Worm (Caenorhabditis elegans) whole organism, L2 larva: Measurements from ENCODE around the gene srsx-14.
A peak's percentile ranks its signal among the peaks of the same experiment; 100 is the strongest.

Source experiments
- C34F6.9 ChIP-seq: fragments of 150-350 bp; optimal IDR thresholded peaks from 2 replicates; lab custom pipeline; 2014; ENCODE audit warnings: missing biosample characterization, missing genetic modification characterization
- F13H6.1 ChIP-seq: sonication (generic microtip); optimal IDR thresholded peaks from 2 replicates; lab custom pipeline; 2016; ENCODE audit warnings: missing genetic modification characterization, missing compliant biosample characterization
- R02D3.7 ChIP-seq: fragments of 150-350 bp; optimal IDR thresholded peaks from 2 replicates; lab custom pipeline; 2014; ENCODE audit warnings: missing biosample characterization, missing genetic modification characterization
- Y55F3AM.14 ChIP-seq: fragments of 200-800 bp; sonication (Bioruptor generic); optimal IDR thresholded peaks from 2 replicates; lab custom pipeline; 2018; ENCODE audit warnings: mild to moderate bottlenecking, missing genetic modification characterization, missing compliant biosample characterization
- ZK546.5 ChIP-seq: sonication (generic microtip); optimal IDR thresholded peaks from 2 replicates; lab custom pipeline; 2017; ENCODE audit warnings: missing biosample characterization, missing genetic modification characterization
- alr-1 ChIP-seq: fragments of 150-350 bp; optimal IDR thresholded peaks from 2 replicates; lab custom pipeline; 2014; ENCODE audit warnings: missing biosample characterization, missing genetic modification characterization
- aly-2 ChIP-seq: fragments of 150-350 bp; optimal IDR thresholded peaks from 2 replicates; lab custom pipeline; 2014; ENCODE audit warnings: missing biosample characterization, missing genetic modification characterization
- ama-1 ChIP-seq: fragments of 150-350 bp; optimal IDR thresholded peaks from 2 replicates; lab custom pipeline; 2018; ENCODE audit warnings: inconsistent platforms
- ceh-16 ChIP-seq: fragments of 150-350 bp; optimal IDR thresholded peaks from 2 replicates; lab custom pipeline; 2014; ENCODE audit warnings: missing biosample characterization, missing genetic modification characterization
- ceh-82 ChIP-seq: fragments of 150-350 bp; optimal IDR thresholded peaks from 2 replicates; lab custom pipeline; 2014; ENCODE audit warnings: missing biosample characterization, missing genetic modification characterization
- dmd-4 ChIP-seq: sonication (generic microtip); optimal IDR thresholded peaks from 2 replicates; lab custom pipeline; 2017; ENCODE audit warnings: missing biosample characterization, missing genetic modification characterization
- egl-27 ChIP-seq: sonication (generic microtip); optimal IDR thresholded peaks from 3 replicates; lab custom pipeline; 2017; ENCODE audit warnings: missing biosample characterization, missing genetic modification reagents, missing genetic modification characterization
- elt-1 ChIP-seq: fragments of 150-350 bp; optimal IDR thresholded peaks from 2 replicates; lab custom pipeline; 2014; ENCODE audit warnings: missing biosample characterization, missing genetic modification characterization
- elt-3 ChIP-seq: sonication (generic microtip); optimal IDR thresholded peaks from 2 replicates; lab custom pipeline; 2017; ENCODE audit warnings: missing biosample characterization, missing genetic modification characterization
- fos-1 ChIP-seq: fragments of 150-350 bp; optimal IDR thresholded peaks from 2 replicates; lab custom pipeline; 2014; ENCODE audit warnings: missing biosample characterization, missing genetic modification characterization
- gmeb-1 ChIP-seq: fragments of 150-350 bp; optimal IDR thresholded peaks from 2 replicates; lab custom pipeline; 2014; ENCODE audit warnings: missing biosample characterization, missing genetic modification characterization
- lin-11 ChIP-seq: fragments of 150-350 bp; sonication (generic microtip); optimal IDR thresholded peaks from 2 replicates; lab custom pipeline; 2014; ENCODE audit warnings: missing biosample characterization, missing genetic modification characterization, inconsistent platforms, mixed read lengths
- lin-13 ChIP-seq: fragments of 150-350 bp; optimal IDR thresholded peaks from 2 replicates; lab custom pipeline; 2014; ENCODE audit warnings: missing biosample characterization, missing genetic modification reagents, missing genetic modification characterization
- lin-39 ChIP-seq: fragments of 150-350 bp; optimal IDR thresholded peaks from 2 replicates; lab custom pipeline; 2014; ENCODE audit warnings: missing biosample characterization, missing genetic modification reagents, missing genetic modification characterization
- lsy-2 ChIP-seq, 2 experiments: fragments of 150-350 bp in 1 of 2; sonication (generic microtip) in 1 of 2; optimal IDR thresholded peaks; 2 replicates each; lab custom pipeline; 2014 to 2017; ENCODE audit warnings: missing biosample characterization in 2 of 2, missing genetic modification characterization in 2 of 2
- mab-5 ChIP-seq: fragments of 150-350 bp; optimal IDR thresholded peaks from 2 replicates; lab custom pipeline; 2014; ENCODE audit warnings: missing biosample characterization, missing genetic modification characterization
- mbf-1 ChIP-seq: sonication (generic microtip); optimal IDR thresholded peaks from 2 replicates; lab custom pipeline; 2017; ENCODE audit warnings: missing biosample characterization, missing genetic modification characterization
- mdl-1 ChIP-seq, 2 experiments: fragments of 150-350 bp in 1 of 2; sonication (generic microtip) in 1 of 2; optimal IDR thresholded peaks; 2 replicates each; lab custom pipeline; 2017; ENCODE audit warnings: missing biosample characterization in 2 of 2, missing genetic modification characterization in 2 of 2
- nhr-10 ChIP-seq: sonication (generic microtip); optimal IDR thresholded peaks from 2 replicates; lab custom pipeline; 2017; ENCODE audit warnings: missing biosample characterization, missing genetic modification characterization
- nhr-12 ChIP-seq: fragments of 150-350 bp; optimal IDR thresholded peaks from 2 replicates; lab custom pipeline; 2014; ENCODE audit warnings: missing biosample characterization, missing genetic modification characterization
- nhr-21 ChIP-seq: fragments of 150-350 bp; optimal IDR thresholded peaks from 2 replicates; lab custom pipeline; 2014; ENCODE audit warnings: missing biosample characterization, missing genetic modification characterization
- nhr-23 ChIP-seq: fragments of 150-350 bp; optimal IDR thresholded peaks from 2 replicates; lab custom pipeline; 2014; ENCODE audit warnings: missing biosample characterization, missing genetic modification reagents, missing genetic modification characterization
- nhr-237 ChIP-seq: fragments of 150-350 bp; optimal IDR thresholded peaks from 2 replicates; lab custom pipeline; 2014; ENCODE audit warnings: missing biosample characterization, missing genetic modification characterization
- nhr-25 ChIP-seq: fragments of 150-350 bp; sonication (generic microtip); optimal IDR thresholded peaks from 3 replicates; lab custom pipeline; 2014; ENCODE audit warnings: missing biosample characterization, missing genetic modification characterization
- nhr-6 ChIP-seq: fragments of 150-350 bp; optimal IDR thresholded peaks from 2 replicates; lab custom pipeline; 2014; ENCODE audit warnings: missing biosample characterization, missing genetic modification characterization
- nhr-77 ChIP-seq: fragments of 150-350 bp; optimal IDR thresholded peaks from 2 replicates; lab custom pipeline; 2014; ENCODE audit warnings: missing biosample characterization, missing genetic modification characterization
- peb-1 ChIP-seq: fragments of 150-350 bp; optimal IDR thresholded peaks from 2 replicates; lab custom pipeline; 2014; ENCODE audit warnings: missing biosample characterization, missing genetic modification characterization
- sem-4 ChIP-seq: fragments of 150-350 bp; optimal IDR thresholded peaks from 2 replicates; lab custom pipeline; 2014; ENCODE audit warnings: missing biosample characterization, missing genetic modification reagents, missing genetic modification characterization
- skn-1 ChIP-seq: sonication (generic microtip); optimal IDR thresholded peaks from 2 replicates; lab custom pipeline; 2017; ENCODE audit warnings: missing biosample characterization, missing genetic modification characterization
- sma-3 ChIP-seq: sonication (generic microtip); optimal IDR thresholded peaks from 2 replicates; lab custom pipeline; 2016; ENCODE audit warnings: missing genetic modification reagents, missing genetic modification characterization, missing compliant biosample characterization
- sma-9 ChIP-seq, 2 experiments: fragments of 150-350 bp in 1 of 2; sonication (generic microtip) in 1 of 2; optimal IDR thresholded peaks; 2 replicates each; lab custom pipeline; 2014 to 2016; ENCODE audit warnings: missing genetic modification characterization in 2 of 2, mild to moderate bottlenecking in 1 of 2, missing biosample characterization in 1 of 2, missing compliant biosample characterization in 1 of 2, missing genetic modification reagents in 1 of 2, moderate library complexity in 1 of 2
- snpc-4 ChIP-seq: fragments of 150-350 bp; optimal IDR thresholded peaks from 2 replicates; lab custom pipeline; 2014; ENCODE audit warnings: missing biosample characterization, missing genetic modification characterization
- unc-39 ChIP-seq: fragments of 150-350 bp; optimal IDR thresholded peaks from 2 replicates; lab custom pipeline; 2014; ENCODE audit warnings: missing biosample characterization, missing genetic modification characterization
- unc-55 ChIP-seq: fragments of 150-350 bp; sonication (generic microtip); optimal IDR thresholded peaks from 3 replicates; lab custom pipeline; 2014; ENCODE audit warnings: missing biosample characterization, missing genetic modification reagents, missing genetic modification characterization
- unc-62 ChIP-seq: fragments of 150-350 bp; optimal IDR thresholded peaks from 2 replicates; lab custom pipeline; 2014; ENCODE audit warnings: missing biosample characterization, missing genetic modification reagents, missing genetic modification characterization
- zag-1 ChIP-seq: fragments of 150-350 bp; optimal IDR thresholded peaks from 2 replicates; lab custom pipeline; 2014; ENCODE audit warnings: missing biosample characterization, missing genetic modification characterization
- ztf-1 ChIP-seq: fragments of 200-800 bp; sonication (Bioruptor generic); conservative IDR thresholded peaks from 2 replicates; pipeline ENCODE4 v1.3.6; 2022; ENCODE audit warnings: missing genetic modification characterization, missing compliant biosample characterization
- ztf-11 ChIP-seq: sonication (generic microtip); optimal IDR thresholded peaks from 2 replicates; lab custom pipeline; 2017; ENCODE audit warnings: missing biosample characterization, missing genetic modification characterization
- ztf-4 ChIP-seq: fragments of 150-350 bp; optimal IDR thresholded peaks from 2 replicates; lab custom pipeline; 2014; ENCODE audit warnings: missing biosample characterization, missing genetic modification characterization

srsx-14 gene

ce11 chrIV:5658897-5659296, 31.9 kb upstream of the srsx-14 start:
- TF ChIP-seq C34F6.9 (tag; lab: Kevin White, UChicago): no peak
- TF ChIP-seq ZK546.5: no peak
- TF ChIP-seq R02D3.7 (tag; lab: Kevin White, UChicago): no peak
- TF ChIP-seq unc-55 (GFP tag; lab: Kevin White, UChicago): no peak
- no peak for TF ChIP-seq elt-1 (tag; lab: Kevin White, UChicago)
- TF ChIP-seq nhr-25: no peak
- peak; percentile 28 for TF ChIP-seq fos-1 (tag; lab: Kevin White, UChicago)
- no peak for TF ChIP-seq unc-39
- TF ChIP-seq ceh-82 (tag; lab: Kevin White, UChicago): no peak
- no peak for TF ChIP-seq peb-1
- no peak for TF ChIP-seq nhr-237 (tag; lab: Kevin White, UChicago)
- TF ChIP-seq skn-1 (tag; lab: Kevin White, UChicago): no peak
- TF ChIP-seq ztf-11 (tag; lab: Kevin White, UChicago): no peak
- no peak for TF ChIP-seq alr-1 (tag; lab: Kevin White, UChicago)
- no peak for TF ChIP-seq nhr-12
- no peak for TF ChIP-seq lin-13 (GFP tag; lab: Kevin White, UChicago)
- peak; percentile 78 for TF ChIP-seq sma-9 (GFP tag; optimal IDR thresholded peaks at IDR 0.05; lab: Kevin White, UChicago)
- TF ChIP-seq sma-9 (tag; optimal IDR thresholded peaks at IDR 0.05; lab: Kevin White, UChicago): no peak

- TF ChIP-seq unc-62: no peak
- no peak for TF ChIP-seq skn-1 (tag; lab: Kevin White, UChicago)
- TF ChIP-seq lin-11: no peak
- TF ChIP-seq nhr-10 (tag; lab: Kevin White, UChicago): no peak
- TF ChIP-seq ztf-1 (GFP tag; lab: Robert Waterston, UW): no peak
- TF ChIP-seq nhr-6: no peak
- TF ChIP-seq alr-1 (tag; lab: Kevin White, UChicago): no peak
- TF ChIP-seq nhr-23 (tag; lab: Kevin White, UChicago): no peak
- no peak for TF ChIP-seq lin-39 (tag; lab: Kevin White, UChicago)
- TF ChIP-seq mdl-1 (tag; optimal IDR thresholded peaks at IDR 0.05; lab: Kevin White, UChicago): no peak
- no peak for TF ChIP-seq nhr-12
- TF ChIP-seq unc-39: no peak
- no peak for TF ChIP-seq ceh-16 (tag; lab: Kevin White, UChicago)
- TF ChIP-seq aly-2: no peak
- TF ChIP-seq lsy-2 (tag; optimal IDR thresholded peaks at IDR 0.05; lab: Kevin White, UChicago): peak in 1 of 2 experiments; percentile 17
- TF ChIP-seq zag-1 (tag; lab: Kevin White, UChicago): no peak
- no peak for TF ChIP-seq ztf-11 (tag; lab: Kevin White, UChicago)
- TF ChIP-seq fos-1 (tag; lab: Kevin White, UChicago): peak; percentile 13
- TF ChIP-seq ama-1: no peak
- TF ChIP-seq lin-13 (GFP tag; lab: Kevin White, UChicago): no peak
- TF ChIP-seq sma-9 (GFP tag; optimal IDR thresholded peaks at IDR 0.05; lab: Kevin White, UChicago): peak; percentile 44
- no peak for TF ChIP-seq sma-9 (tag; optimal IDR thresholded peaks at IDR 0.05; lab: Kevin White, UChicago)
- no peak for TF ChIP-seq mbf-1
- TF ChIP-seq nhr-25: no peak
- no peak for TF ChIP-seq unc-55 (GFP tag; lab: Kevin White, UChicago)
- TF ChIP-seq sem-4 (tag; lab: Kevin White, UChicago): no peak
Observed at ce11 chrIV:5658225-5658624, 31.3 kb upstream of the srsx-14 start.

DNA sequence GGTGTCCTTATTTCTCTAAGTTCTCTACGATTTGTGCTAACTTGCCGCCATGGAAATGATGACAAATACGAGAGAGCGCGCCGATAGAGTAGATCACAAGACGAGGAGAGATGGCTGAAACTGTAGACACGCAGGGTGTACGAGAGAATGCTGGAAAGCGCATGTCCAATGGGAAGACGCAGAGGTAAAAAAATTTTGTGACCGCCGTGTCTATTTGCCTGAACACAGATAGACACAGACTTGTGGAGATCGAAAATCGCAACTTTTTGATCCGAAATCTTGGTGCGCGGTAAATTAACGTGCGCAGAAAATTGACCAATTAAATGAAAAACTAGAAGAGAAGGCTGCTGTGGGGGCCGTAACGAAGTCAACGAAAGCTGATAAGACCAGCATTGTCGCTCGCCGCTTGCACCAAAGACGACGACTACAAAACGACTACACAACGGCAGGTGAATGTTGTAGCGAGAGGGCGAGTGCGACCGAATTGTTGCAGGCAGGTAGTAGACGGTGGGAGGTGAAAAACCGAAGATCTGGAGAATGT, 30.2 kb upstream of the srsx-14 start:
- TF ChIP-seq ztf-11 (tag; lab: Kevin White, UChicago): no peak
- TF ChIP-seq lin-11: peak; percentile 33
- TF ChIP-seq nhr-23 (tag; lab: Kevin White, UChicago): no peak
- no peak for TF ChIP-seq nhr-237 (tag; lab: Kevin White, UChicago)
- TF ChIP-seq ama-1: no peak
- TF ChIP-seq peb-1: no peak
- peak; percentile 56 for TF ChIP-seq fos-1 (tag; lab: Kevin White, UChicago)
- TF ChIP-seq lsy-2 (tag; optimal IDR thresholded peaks at IDR 0.05; lab: Kevin White, UChicago): peak; percentile 30 to 74
- TF ChIP-seq nhr-21: peak; percentile 94
- TF ChIP-seq unc-39: no peak
- TF ChIP-seq gmeb-1 (tag; lab: Kevin White, UChicago): peak; percentile 60
- peak; percentile 89 for TF ChIP-seq nhr-25
- TF ChIP-seq mbf-1: no peak
- peak; percentile 35 for TF ChIP-seq Y55F3AM.14 (GFP tag; lab: Kevin White, UChicago)
- no peak for TF ChIP-seq ceh-16 (tag; lab: Kevin White, UChicago)
- TF ChIP-seq aly-2: no peak
- no peak for TF ChIP-seq lin-39 (tag; lab: Kevin White, UChicago)
- peak; percentile 49 for TF ChIP-seq zag-1 (tag; lab: Kevin White, UChicago)
- peak; percentile 92 for TF ChIP-seq sma-9 (GFP tag; optimal IDR thresholded peaks at IDR 0.05; lab: Kevin White, UChicago)
- peak; percentile 70 for TF ChIP-seq sma-9 (tag; optimal IDR thresholded peaks at IDR 0.05; lab: Kevin White, UChicago)
- TF ChIP-seq sem-4 (tag; lab: Kevin White, UChicago): peak; percentile 78
- TF ChIP-seq ztf-4 (tag; lab: Kevin White, UChicago): peak; percentile 17
- TF ChIP-seq ZK546.5: no peak
- no peak for TF ChIP-seq snpc-4 (tag; lab: Kevin White, UChicago)
- peak; percentile 93 for TF ChIP-seq F13H6.1
- no peak for TF ChIP-seq nhr-10 (tag; lab: Kevin White, UChicago)
- no peak for TF ChIP-seq nhr-12
- no peak for TF ChIP-seq mab-5 (tag; lab: Kevin White, UChicago)
- peak; percentile 90 for TF ChIP-seq sma-3 (GFP tag; lab: Kevin White, UChicago)
- peak; percentile 20 for TF ChIP-seq ceh-82 (tag; lab: Kevin White, UChicago)
- peak; percentile 84 for TF ChIP-seq egl-27 (tag; lab: Kevin White, UChicago)
- no peak for TF ChIP-seq elt-1 (tag; lab: Kevin White, UChicago)
- TF ChIP-seq ztf-1 (GFP tag; lab: Robert Waterston, UW): no peak
- no peak for TF ChIP-seq alr-1 (tag; lab: Kevin White, UChicago)
- peak; percentile 76 for TF ChIP-seq C34F6.9 (tag; lab: Kevin White, UChicago)
- TF ChIP-seq nhr-77 (tag; lab: Kevin White, UChicago): no peak
- TF ChIP-seq dmd-4: no peak
- TF ChIP-seq nhr-6: peak; percentile 83
- no peak for TF ChIP-seq elt-3 (tag; lab: Kevin White, UChicago)
- no peak for TF ChIP-seq unc-62
